In genomic region chrX:9344482-9345106, dm6 we compare ENCODE assay signal across 1 fruit fly cellular context.
A peak's percentile ranks its signal among the peaks of the same experiment; 100 is the strongest.
TF ChIP-seq lines count a peak whose summit lies in the region.

No protein-coding gene starts in this region.

TF ChIP-seq in whole organism, embryonic, 481 proteins besides CTCF, POLR2A, EP300 and RAD21 (continued from another document and continues in another):
- TF ChIP-seq inv (GFP tag; IDR thresholded peaks at IDR 0.05; lab: Robert Waterston, UW; ENCODE audit: partially characterized antibody) (no peak), CG9817 (tag; optimal IDR thresholded peaks at IDR 0.05; lab: Kevin White, UChicago) (peak; percentile 60), Ptx1 (GFP tag; IDR thresholded peaks at IDR 0.05; lab: Robert Waterston, UW) (peak; percentile 63), CG9932 (GFP tag; IDR thresholded peaks at IDR 0.05; lab: Robert Waterston, UW) (peak; percentile 53; the same call in 1 of the 2 replicates), odd (GFP tag; optimal IDR thresholded peaks at IDR 0.05; lab: Kevin White, UChicago) (peak; percentile 43), CG4730 (GFP tag; IDR thresholded peaks at IDR 0.05; lab: Robert Waterston, UW) (no peak), chm (GFP tag; IDR thresholded peaks at IDR 0.05; lab: Robert Waterston, UW) (no peak), lbe (GFP tag; optimal IDR thresholded peaks at IDR 0.05; lab: Kevin White, UChicago) (no peak), CG42726 (GFP tag; IDR thresholded peaks at IDR 0.05; lab: Robert Waterston, UW; ENCODE audit: partially characterized antibody) (no peak), Doc3 (GFP tag; IDR thresholded peaks at IDR 0.05; lab: Robert Waterston, UW; ENCODE audit: partially characterized antibody) (no peak), gem (tag; optimal IDR thresholded peaks at IDR 0.05; lab: Kevin White, UChicago) (peak; percentile 74), CG17359 (tag; optimal IDR thresholded peaks at IDR 0.05; lab: Kevin White, UChicago) (peak; percentile 42), Adf1 (GFP tag; IDR thresholded peaks at IDR 0.05; lab: Robert Waterston, UW) (peak; percentile 16; the same call in 1 of the 2 replicates), TFAM (GFP tag; optimal IDR thresholded peaks at IDR 0.05; lab: Kevin White, UChicago) (no peak), CG32767 (GFP tag; IDR thresholded peaks at IDR 0.05; lab: Robert Waterston, UW) (0 out of 2 replicates have a peak, but pooled peaks have one; percentile 35), CG10979 (tag; optimal IDR thresholded peaks at IDR 0.05; lab: Kevin White, UChicago) (peak; percentile 23), pum (GFP tag; optimal IDR thresholded peaks at IDR 0.05; lab: Kevin White, UChicago) (peak; percentile 29), Opbp (GFP tag; IDR thresholded peaks at IDR 0.05; lab: Robert Waterston, UW; ENCODE audit: partially characterized antibody) (no peak), zfh2 (GFP tag; optimal IDR thresholded peaks at IDR 0.05; lab: Kevin White, UChicago) (peak; percentile 51), CG17912 (GFP tag; optimal IDR thresholded peaks at IDR 0.05; lab: Kevin White, UChicago) (no peak), CG2678 (tag; optimal IDR thresholded peaks at IDR 0.05; lab: Kevin White, UChicago) (peak; percentile 83), CG6689 (GFP tag; IDR thresholded peaks at IDR 0.05; lab: Robert Waterston, UW) (peak; percentile 63), MBD-R2 (GFP tag; IDR thresholded peaks at IDR 0.05; lab: Robert Waterston, UW) (peak; percentile 35; the same call in 1 of the 2 replicates), CG11504 (tag; optimal IDR thresholded peaks at IDR 0.05; lab: Kevin White, UChicago) (peak; percentile 70), GATAe (GFP tag; conservative IDR thresholded peaks at IDR 0.05; lab: Robert Waterston, UW) (peak; percentile 47; the same call in 1 of the 2 replicates), Nf-YA (GFP tag; IDR thresholded peaks at IDR 0.05; lab: Robert Waterston, UW) (no peak), so (GFP tag; IDR thresholded peaks at IDR 0.05; lab: Robert Waterston, UW) (no peak), CG1832 (GFP tag; optimal IDR thresholded peaks at IDR 0.05; lab: Kevin White, UChicago) (no peak), Blimp-1 (GFP tag; optimal IDR thresholded peaks at IDR 0.05; lab: Kevin White, UChicago) (peak; percentile 37), peb (GFP tag; IDR thresholded peaks at IDR 0.05; lab: Robert Waterston, UW) (no peak), Dip3 (GFP tag; optimal IDR thresholded peaks at IDR 0.05; lab: Kevin White, UChicago) (peak; percentile 61), CG1647 (GFP tag; optimal IDR thresholded peaks at IDR 0.05; lab: Kevin White, UChicago) (peak; percentile 3), B-H2 (GFP tag; optimal IDR thresholded peaks at IDR 0.05; lab: Kevin White, UChicago) (no peak), CG31224 (GFP tag; IDR thresholded peaks at IDR 0.05; lab: Robert Waterston, UW) (no peak), trh (GFP tag; optimal IDR thresholded peaks at IDR 0.05; lab: Kevin White, UChicago) (no peak), Sox100B (GFP tag; optimal IDR thresholded peaks at IDR 0.05; lab: Kevin White, UChicago) (peak; percentile 64), CG17802 (tag; optimal IDR thresholded peaks at IDR 0.05; lab: Kevin White, UChicago) (no peak), CG6813 (GFP tag; optimal IDR thresholded peaks at IDR 0.05; lab: Kevin White, UChicago) (peak; percentile 31), CG9727 (GFP tag; optimal IDR thresholded peaks at IDR 0.05; lab: Kevin White, UChicago) (peak; percentile 61), btn (GFP tag; optimal IDR thresholded peaks at IDR 0.05; lab: Kevin White, UChicago) (no peak), HmgZ (tag; optimal IDR thresholded peaks at IDR 0.05; lab: Kevin White, UChicago) (peak; percentile 46), CG4328 (GFP tag; optimal IDR thresholded peaks at IDR 0.05; lab: Kevin White, UChicago) (peak; percentile 52), unpg (GFP tag; optimal IDR thresholded peaks at IDR 0.05; lab: Kevin White, UChicago) (peak; percentile 16), gro (GFP tag; optimal IDR thresholded peaks at IDR 0.05; lab: Kevin White, UChicago) (peak; percentile 44), CG17361 (GFP tag; IDR thresholded peaks at IDR 0.05; lab: Robert Waterston, UW) (peak; percentile 40; the same call in 2 of the 3 replicates), mirr (GFP tag; optimal IDR thresholded peaks at IDR 0.05; lab: Kevin White, UChicago) (peak; percentile 9), CG10274 (GFP tag; optimal IDR thresholded peaks at IDR 0.05; lab: Kevin White, UChicago) (peak; percentile 52), slbo (GFP tag; IDR thresholded peaks at IDR 0.05; lab: Robert Waterston, UW) (peak; percentile 45; the same call in 1 of the 2 replicates), pho (GFP tag; optimal IDR thresholded peaks at IDR 0.05; lab: Kevin White, UChicago) (peak; percentile 44), CG16815 (GFP tag; optimal IDR thresholded peaks at IDR 0.05; lab: Kevin White, UChicago) (peak; percentile 27), CG6854 (GFP tag; optimal IDR thresholded peaks at IDR 0.05; lab: Kevin White, UChicago) (peak; percentile 49), aop (GFP tag; IDR thresholded peaks at IDR 0.05; lab: Robert Waterston, UW) (no peak), hkb (optimal IDR thresholded peaks at IDR 0.05; lab: Kevin White, UChicago) (no peak), hkb (GFP tag; IDR thresholded peaks at IDR 0.05; lab: Robert Waterston, UW) (peak; percentile 56; the same call in 1 of the 2 replicates), Ada2b (GFP tag; IDR thresholded peaks at IDR 0.05; lab: Robert Waterston, UW) (peak; percentile 21; the same call in 1 of the 2 replicates), bab2 (GFP tag; optimal IDR thresholded peaks at IDR 0.05; lab: Kevin White, UChicago) (peak; percentile 32), sna (GFP tag; IDR thresholded peaks at IDR 0.05; lab: Robert Waterston, UW; ENCODE audit: partially characterized antibody) (no peak), pzg (GFP tag; optimal IDR thresholded peaks at IDR 0.05; lab: Kevin White, UChicago) (no peak), wek (GFP tag; optimal IDR thresholded peaks at IDR 0.05; lab: Kevin White, UChicago) (no peak), CG12219 (GFP tag; optimal IDR thresholded peaks at IDR 0.05; lab: Kevin White, UChicago) (peak; percentile 34), ab (GFP tag; optimal IDR thresholded peaks at IDR 0.05; lab: Kevin White, UChicago) (no peak), sisA (GFP tag; IDR thresholded peaks at IDR 0.05; lab: Robert Waterston, UW) (peak; percentile 22; the same call in 1 of the 2 replicates), eyg (GFP tag; optimal IDR thresholded peaks at IDR 0.05; lab: Kevin White, UChicago) (peak; percentile 33), CG18764 (GFP tag; optimal IDR thresholded peaks at IDR 0.05; lab: Kevin White, UChicago) (peak; percentile 14), danr (GFP tag; IDR thresholded peaks at IDR 0.05; lab: Robert Waterston, UW) (no peak), kay (GFP tag; optimal IDR thresholded peaks at IDR 0.05; lab: Kevin White, UChicago) (no peak), tll (GFP tag; optimal IDR thresholded peaks at IDR 0.05; lab: Kevin White, UChicago) (no peak), knrl (GFP tag; IDR thresholded peaks at IDR 0.05; lab: Robert Waterston, UW; ENCODE audit: partially characterized antibody) (no peak), CG11456 (GFP tag; IDR thresholded peaks at IDR 0.05; lab: Robert Waterston, UW) (0 out of 3 replicates have a peak, but pooled peaks have one; percentile 60), CG4282 (GFP tag; optimal IDR thresholded peaks at IDR 0.05; lab: Kevin White, UChicago) (no peak), fd96Cb (tag; optimal IDR thresholded peaks at IDR 0.05; lab: Kevin White, UChicago) (peak; percentile 34), Camta (GFP tag; optimal IDR thresholded peaks at IDR 0.05; lab: Kevin White, UChicago) (peak; percentile 21), CG13624 (GFP tag; optimal IDR thresholded peaks at IDR 0.05; lab: Kevin White, UChicago) (peak; percentile 19), Dref (GFP tag; IDR thresholded peaks at IDR 0.05; lab: Robert Waterston, UW) (no peak), Nf-YC (tag; optimal IDR thresholded peaks at IDR 0.05; lab: Kevin White, UChicago) (peak; percentile 39), CG14965 (GFP tag; optimal IDR thresholded peaks at IDR 0.05; lab: Kevin White, UChicago; ENCODE audit: borderline replicate concordance) (no peak), chinmo (GFP tag; IDR thresholded peaks at IDR 0.05; lab: Robert Waterston, UW; ENCODE audit: partially characterized antibody) (no peak), dm (GFP tag; optimal IDR thresholded peaks at IDR 0.05; lab: Kevin White, UChicago) (no peak), Atf3 (GFP tag; optimal IDR thresholded peaks at IDR 0.05; lab: Kevin White, UChicago) (no peak), CG2712 (tag; optimal IDR thresholded peaks at IDR 0.05; lab: Kevin White, UChicago) (peak; percentile 35), Xbp1 (GFP tag; optimal IDR thresholded peaks at IDR 0.05; lab: Kevin White, UChicago) (peak; percentile 46), dysf (GFP tag; IDR thresholded peaks at IDR 0.05; lab: Robert Waterston, UW) (peak; percentile 52; the same call in 2 of the 3 replicates), eve (GFP tag; optimal IDR thresholded peaks at IDR 0.05; lab: Kevin White, UChicago) (peak in 1 of 2 experiments; percentile 64), CG10321 (GFP tag; IDR thresholded peaks at IDR 0.05; lab: Robert Waterston, UW) (no peak), hbn (GFP tag; IDR thresholded peaks at IDR 0.05; lab: Robert Waterston, UW; ENCODE audit: partially characterized antibody) (no peak), HLHmδ (GFP tag; optimal IDR thresholded peaks at IDR 0.05; lab: Kevin White, UChicago) (no peak), Dbx (GFP tag; IDR thresholded peaks at IDR 0.05; lab: Robert Waterston, UW) (0 out of 3 replicates have a peak, but pooled peaks have one; percentile 46), rib (GFP tag; IDR thresholded peaks at IDR 0.05; lab: Robert Waterston, UW) (no peak), Mrtf (GFP tag; IDR thresholded peaks at IDR 0.05; lab: Robert Waterston, UW) (no peak), CG7372 (GFP tag; IDR thresholded peaks at IDR 0.05; lab: Robert Waterston, UW) (peak; percentile 37; the same call in 1 of the 2 replicates), ATbp (GFP tag; optimal IDR thresholded peaks at IDR 0.05; lab: Kevin White, UChicago) (no peak), CG11085 (GFP tag; IDR thresholded peaks at IDR 0.05; lab: Robert Waterston, UW) (no peak), dmrt99B (tag; optimal IDR thresholded peaks at IDR 0.05; lab: Kevin White, UChicago) (peak; percentile 70), D (optimal IDR thresholded peaks at IDR 0.05; lab: Kevin White, UChicago) (no peak), D (GFP tag; optimal IDR thresholded peaks at IDR 0.05; lab: Kevin White, UChicago) (peak; percentile 10), CG13296 (GFP tag; optimal IDR thresholded peaks at IDR 0.05; lab: Kevin White, UChicago) (peak; percentile 59), esg (GFP tag; conservative IDR thresholded peaks at IDR 0.05; lab: Robert Waterston, UW) (0 out of 2 replicates have a peak, but pooled peaks have one; percentile 14), Side (GFP tag; optimal IDR thresholded peaks at IDR 0.05; lab: Kevin White, UChicago) (peak; percentile 34), CG3847 (GFP tag; IDR thresholded peaks at IDR 0.05; lab: Robert Waterston, UW) (peak; percentile 56), ro (GFP tag; IDR thresholded peaks at IDR 0.05; lab: Robert Waterston, UW) (no peak), Xrp1 (GFP tag; IDR thresholded peaks at IDR 0.05; lab: Robert Waterston, UW) (no peak), tap (tag; optimal IDR thresholded peaks at IDR 0.05; lab: Kevin White, UChicago) (peak; percentile 30), exex (tag; optimal IDR thresholded peaks at IDR 0.05; lab: Kevin White, UChicago) (peak; percentile 25), caup (GFP tag; optimal IDR thresholded peaks at IDR 0.05; lab: Kevin White, UChicago; ENCODE audit: severe bottlenecking) (peak; percentile 77), Sry-β (GFP tag; optimal IDR thresholded peaks at IDR 0.05; lab: Kevin White, UChicago) (no peak), NfI (GFP tag; optimal IDR thresholded peaks at IDR 0.05; lab: Kevin White, UChicago) (peak; percentile 69), Awh (GFP tag; IDR thresholded peaks at IDR 0.05; lab: Robert Waterston, UW) (no peak), Gug (GFP tag; IDR thresholded peaks at IDR 0.05; lab: Robert Waterston, UW) (peak; percentile 20; the same call in 1 of the 4 replicates), fd102C (GFP tag; optimal IDR thresholded peaks at IDR 0.05; lab: Kevin White, UChicago) (no peak), MESR4 (GFP tag; optimal IDR thresholded peaks at IDR 0.05; lab: Kevin White, UChicago) (no peak), CG6654 (GFP tag; optimal IDR thresholded peaks at IDR 0.05; lab: Kevin White, UChicago) (peak; percentile 13), prd (optimal IDR thresholded peaks at IDR 0.05; lab: Kevin White, UChicago) (no peak), prd (GFP tag; IDR thresholded peaks at IDR 0.05; lab: Robert Waterston, UW) (peak; percentile 30; the same call in 2 of the 3 replicates), fu2 (GFP tag; optimal IDR thresholded peaks at IDR 0.05; lab: Kevin White, UChicago) (peak; percentile 52), oc (tag; optimal IDR thresholded peaks at IDR 0.05; lab: Kevin White, UChicago) (no peak), repo (GFP tag; optimal IDR thresholded peaks at IDR 0.05; lab: Kevin White, UChicago) (no peak), tio (GFP tag; optimal IDR thresholded peaks at IDR 0.05; lab: Kevin White, UChicago) (peak; percentile 37), Oli (tag; optimal IDR thresholded peaks at IDR 0.05; lab: Kevin White, UChicago) (peak; percentile 59), CG7271 (tag; optimal IDR thresholded peaks at IDR 0.05; lab: Kevin White, UChicago) (no peak), ERR (GFP tag; optimal IDR thresholded peaks at IDR 0.05; lab: Kevin White, UChicago) (peak; percentile 28), HLH54F (GFP tag; optimal IDR thresholded peaks at IDR 0.05; lab: Kevin White, UChicago) (peak; percentile 47), NK7.1 (GFP tag; optimal IDR thresholded peaks at IDR 0.05; lab: Kevin White, UChicago) (peak; percentile 2), CG16863 (GFP tag; optimal IDR thresholded peaks at IDR 0.05; lab: Kevin White, UChicago) (peak; percentile 18), CG6683 (GFP tag; optimal IDR thresholded peaks at IDR 0.05; lab: Kevin White, UChicago) (peak; percentile 31), CG5180 (GFP tag; optimal IDR thresholded peaks at IDR 0.05; lab: Kevin White, UChicago) (peak; percentile 2), schlank (tag; optimal IDR thresholded peaks at IDR 0.05; lab: Kevin White, UChicago) (peak; percentile 39), cas (GFP tag; IDR thresholded peaks at IDR 0.05; lab: Robert Waterston, UW) (no peak), Max (GFP tag; optimal IDR thresholded peaks at IDR 0.05; lab: Kevin White, UChicago) (no peak), D19B (GFP tag; optimal IDR thresholded peaks at IDR 0.05; lab: Kevin White, UChicago) (peak; percentile 47), lab (GFP tag; optimal IDR thresholded peaks at IDR 0.05; lab: Kevin White, UChicago) (peak; percentile 79)
